Fruit fly (Drosophila melanogaster): ENCODE results near the gene Cpr62Bb.

The Cpr62Bb gene

DNA sequence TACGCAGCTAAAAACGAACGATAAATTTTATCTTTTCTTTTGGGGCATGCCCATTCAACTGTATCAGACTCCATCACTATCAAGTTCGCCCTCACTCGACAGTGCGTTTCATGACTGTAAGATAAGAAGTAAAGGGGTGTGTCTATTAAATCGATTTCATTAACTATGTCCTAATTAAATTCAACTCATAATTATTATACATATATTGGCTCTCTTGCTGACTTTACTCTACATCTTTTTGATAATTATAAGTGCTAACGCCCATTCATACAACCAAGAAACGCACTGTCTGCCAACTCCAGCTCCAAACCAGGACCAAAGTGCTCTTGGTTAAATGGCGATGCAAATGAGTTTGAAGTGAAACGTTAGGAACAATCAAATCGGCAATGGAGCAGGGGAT lies 33.9 kb upstream of the Cpr62Bb start (continued):
- TF ChIP-seq CG15011 (GFP tag; optimal IDR thresholded peaks at IDR 0.05) (no peak), Sin3A (optimal IDR thresholded peaks at IDR 0.05) (no peak), CG9215 (GFP tag; IDR thresholded peaks at IDR 0.05) (peak; percentile 35; the same call in 1 of the 2 replicates), Rfx (GFP tag; IDR thresholded peaks at IDR 0.05) (peak; percentile 66), Dip3 (GFP tag; optimal IDR thresholded peaks at IDR 0.05) (no peak), vnd (GFP tag; IDR thresholded peaks at IDR 0.05; ENCODE audit: partially characterized antibody) (no peak), CG11504 (tag; optimal IDR thresholded peaks at IDR 0.05) (no peak), yki (optimal IDR thresholded peaks at IDR 0.05) (no peak), so (GFP tag; IDR thresholded peaks at IDR 0.05) (no peak), CG4424 (GFP tag; optimal IDR thresholded peaks at IDR 0.05) (peak; percentile 57), bowl (GFP tag; IDR thresholded peaks at IDR 0.05) (no peak), CG11695 (GFP tag; IDR thresholded peaks at IDR 0.05) (peak; percentile 93), CG10543 (GFP tag; optimal IDR thresholded peaks at IDR 0.05) (no peak), CG8944 (GFP tag; optimal IDR thresholded peaks at IDR 0.05) (no peak), tap (tag; optimal IDR thresholded peaks at IDR 0.05) (peak; percentile 65), CG11085 (GFP tag; IDR thresholded peaks at IDR 0.05) (0 out of 2 replicates have a peak, but pooled peaks have one; percentile 25), knrl (GFP tag; IDR thresholded peaks at IDR 0.05; ENCODE audit: partially characterized antibody) (no peak), CG7839 (tag; optimal IDR thresholded peaks at IDR 0.05) (no peak), nau (GFP tag; optimal IDR thresholded peaks at IDR 0.05) (no peak), Mes4 (GFP tag; optimal IDR thresholded peaks at IDR 0.05) (no peak), GATAe (GFP tag; conservative IDR thresholded peaks at IDR 0.05) (no peak), Sry-δ (GFP tag; optimal IDR thresholded peaks at IDR 0.05) (no peak), lbe (GFP tag; optimal IDR thresholded peaks at IDR 0.05) (peak; percentile 37), CG6854 (GFP tag; optimal IDR thresholded peaks at IDR 0.05) (no peak), MBD-R2 (GFP tag; IDR thresholded peaks at IDR 0.05) (no peak; the same call in 1 of the 2 replicates), CG14667 (GFP tag; IDR thresholded peaks at IDR 0.05) (peak; percentile 26; the same call in 1 of the 2 replicates), Fer1 (GFP tag; optimal IDR thresholded peaks at IDR 0.05) (peak; percentile 10), CG30403 (GFP tag; optimal IDR thresholded peaks at IDR 0.05) (no peak), CG16815 (GFP tag; optimal IDR thresholded peaks at IDR 0.05) (no peak), stc (GFP tag; IDR thresholded peaks at IDR 0.05) (peak; percentile 42; the same call in 1 of the 2 replicates), jigr1 (GFP tag; IDR thresholded peaks at IDR 0.05) (no peak), CG17829 (tag; optimal IDR thresholded peaks at IDR 0.05) (peak; percentile 18), CG12236 (GFP tag; optimal IDR thresholded peaks at IDR 0.05) (no peak), bcd (GFP tag; optimal IDR thresholded peaks at IDR 0.05) (peak; percentile 23), Abd-B (GFP tag; optimal IDR thresholded peaks at IDR 0.05) (no peak), bbx (GFP tag; IDR thresholded peaks at IDR 0.05; ENCODE audit: partially characterized antibody) (no peak), CG17359 (tag; optimal IDR thresholded peaks at IDR 0.05) (peak; percentile 60), gro (GFP tag; optimal IDR thresholded peaks at IDR 0.05) (no peak), CG31224 (GFP tag; IDR thresholded peaks at IDR 0.05) (0 out of 2 replicates have a peak, but pooled peaks have one; percentile 22), odd (GFP tag; optimal IDR thresholded peaks at IDR 0.05) (no peak), CG2712 (tag; optimal IDR thresholded peaks at IDR 0.05) (peak; percentile 64), hkb (optimal IDR thresholded peaks at IDR 0.05) (no peak), hkb (GFP tag; IDR thresholded peaks at IDR 0.05) (peak; percentile 47), E2f1 (GFP tag; IDR thresholded peaks at IDR 0.05) (peak; percentile 54; the same call in 1 of the 2 replicates), lmd (GFP tag; IDR thresholded peaks at IDR 0.05) (peak; percentile 80), CG11247 (GFP tag; IDR thresholded peaks at IDR 0.05) (peak; percentile 19; the same call in 1 of the 2 replicates), da (GFP tag; optimal IDR thresholded peaks at IDR 0.05) (no peak), CG6683 (GFP tag; optimal IDR thresholded peaks at IDR 0.05) (peak; percentile 31), scrt (GFP tag; optimal IDR thresholded peaks at IDR 0.05) (no peak), HLH3B (GFP tag; IDR thresholded peaks at IDR 0.05) (0 out of 2 replicates have a peak, but pooled peaks have one; percentile 24), CG14014 (GFP tag; IDR thresholded peaks at IDR 0.05) (peak; percentile 40; the same call in 1 of the 2 replicates), CG10462 (GFP tag; optimal IDR thresholded peaks at IDR 0.05) (no peak), maf-S (GFP tag; optimal IDR thresholded peaks at IDR 0.05) (no peak)
